Fruit fly (Drosophila melanogaster) whole organism, prepupa: ENCODE measurements around the gene phu.
A peak's percentile ranks its signal among the peaks of the same experiment; 100 is the strongest.

Experiments
- Blimp-1 ChIP-seq: fragments of 200-800 bp; sonication (Bioruptor generic); optimal IDR thresholded peaks from 3 replicates; lab custom pipeline; 2017; ENCODE audit warnings: missing biosample characterization, missing genetic modification characterization, mild to moderate bottlenecking, moderate library complexity, missing genetic modification reagents
- CG10631 ChIP-seq: fragments of 200-800 bp; sonication (Bioruptor generic); optimal IDR thresholded peaks from 2 replicates; lab custom pipeline; 2016; ENCODE audit warnings: missing biosample characterization, missing genetic modification characterization
- CG10669 ChIP-seq: fragments of 200-800 bp; sonication (Bioruptor generic); optimal IDR thresholded peaks from 3 replicates; lab custom pipeline; 2018; ENCODE audit warnings: missing biosample characterization, mild to moderate bottlenecking, missing genetic modification characterization, moderate library complexity
- CG11294 ChIP-seq: fragments of 200-800 bp; sonication (Bioruptor generic); IDR thresholded peaks from 2 replicates; pipeline ENCODE4 v1.3.6; 2022; ENCODE audit warnings: missing biosample characterization, missing genetic modification characterization
- CG11902 ChIP-seq: fragments of 200-800 bp; sonication (Bioruptor generic); optimal IDR thresholded peaks from 3 replicates; lab custom pipeline; 2016; ENCODE audit warnings: missing biosample characterization, missing genetic modification characterization
- CG15336 ChIP-seq: fragments of 200-800 bp; sonication (Bioruptor generic); IDR thresholded peaks from 2 replicates; pipeline ENCODE4 v1.3.6; 2022; ENCODE audit warnings: missing biosample characterization, missing genetic modification characterization
- CG1621 ChIP-seq: fragments of 200-800 bp; sonication (Bioruptor generic); optimal IDR thresholded peaks from 3 replicates; lab custom pipeline; 2018; ENCODE audit warnings: missing biosample characterization, mild to moderate bottlenecking, missing genetic modification characterization
- CG16779 ChIP-seq: fragments of 200-800 bp; sonication (Bioruptor generic); optimal IDR thresholded peaks from 3 replicates; lab custom pipeline; 2017; ENCODE audit warnings: missing biosample characterization, mild to moderate bottlenecking, missing genetic modification characterization
- CG3032 ChIP-seq: fragments of 200-800 bp; optimal IDR thresholded peaks from 2 replicates; lab custom pipeline; 2019; ENCODE audit warnings: missing biosample characterization, mild to moderate bottlenecking, missing genetic modification characterization, moderate library complexity
- CG31627 ChIP-seq: fragments of 200-800 bp; sonication (Bioruptor generic); optimal IDR thresholded peaks from 3 replicates; lab custom pipeline; 2016; ENCODE audit warnings: missing biosample characterization, missing genetic modification characterization
- CG34406 ChIP-seq: fragments of 200-800 bp; sonication (Bioruptor generic); optimal IDR thresholded peaks from 3 replicates; lab custom pipeline; 2016; ENCODE audit warnings: missing biosample characterization, missing genetic modification characterization
- CG3919 ChIP-seq: fragments of 200-800 bp; sonication (Bioruptor generic); optimal IDR thresholded peaks from 3 replicates; lab custom pipeline; 2016; ENCODE audit warnings: missing biosample characterization, missing genetic modification characterization
- CG4318 ChIP-seq: fragments of 200-800 bp; sonication (Bioruptor generic); optimal IDR thresholded peaks from 3 replicates; lab custom pipeline; 2017; ENCODE audit warnings: missing biosample characterization, mild to moderate bottlenecking, missing genetic modification characterization
- CG6163 ChIP-seq: fragments of 200-800 bp; sonication (Bioruptor generic); IDR thresholded peaks from 3 replicates; pipeline ENCODE4 v1.3.6; 2022; ENCODE audit warnings: missing biosample characterization, missing genetic modification characterization
- CG6792 ChIP-seq: fragments of 200-800 bp; sonication (Bioruptor generic); optimal IDR thresholded peaks from 3 replicates; lab custom pipeline; 2016; ENCODE audit warnings: missing biosample characterization, missing genetic modification characterization
- CG6808 ChIP-seq: fragments of 200-800 bp; sonication (Bioruptor generic); optimal IDR thresholded peaks from 3 replicates; lab custom pipeline; 2017; ENCODE audit warnings: missing biosample characterization, missing genetic modification characterization, mild to moderate bottlenecking, moderate library complexity, missing genetic modification reagents
- CG6854 ChIP-seq: fragments of 200-800 bp; sonication (Bioruptor generic); optimal IDR thresholded peaks from 2 replicates; lab custom pipeline; 2017; ENCODE audit warnings: missing biosample characterization, mild to moderate bottlenecking, missing genetic modification characterization
- CG7368 ChIP-seq: fragments of 200-800 bp; sonication (Bioruptor generic); optimal IDR thresholded peaks from 3 replicates; lab custom pipeline; 2016; ENCODE audit warnings: missing biosample characterization, missing genetic modification characterization
- CG8119 ChIP-seq: fragments of 200-800 bp; sonication (Bioruptor generic); IDR thresholded peaks from 3 replicates; pipeline ENCODE4 v1.3.6; 2022; ENCODE audit warnings: missing biosample characterization, missing genetic modification characterization
- CG8319 ChIP-seq: fragments of 200-800 bp; sonication (Bioruptor generic); optimal IDR thresholded peaks from 3 replicates; lab custom pipeline; 2016; ENCODE audit warnings: missing biosample characterization, missing genetic modification characterization
- CG8632 ChIP-seq: fragments of 200-800 bp; sonication (Bioruptor generic); optimal IDR thresholded peaks from 3 replicates; lab custom pipeline; 2016; ENCODE audit warnings: missing biosample characterization, missing genetic modification characterization
- Eip78C ChIP-seq: fragments of 200-800 bp; sonication (Bioruptor generic); peaks from one replicate; lab custom pipeline; 2016; ENCODE audit warnings: missing biosample characterization, missing genetic modification characterization
- Ets21C ChIP-seq: fragments of 200-800 bp; sonication (Bioruptor generic); optimal IDR thresholded peaks from 3 replicates; lab custom pipeline; 2016; ENCODE audit warnings: missing biosample characterization, missing genetic modification characterization
- Ets96B ChIP-seq: fragments of 200-800 bp; optimal IDR thresholded peaks from 2 replicates; lab custom pipeline; 2019; ENCODE audit warnings: missing biosample characterization, mild to moderate bottlenecking, missing genetic modification characterization, moderate library complexity
- Gug ChIP-seq: fragments of 200-800 bp; sonication (Bioruptor generic); IDR thresholded peaks from 2 replicates; pipeline ENCODE4 v1.3.6; 2022; ENCODE audit warnings: missing biosample characterization, missing genetic modification characterization
- Hr39 ChIP-seq: fragments of 200-800 bp; sonication (Bioruptor generic); optimal IDR thresholded peaks from 2 replicates; lab custom pipeline; 2016; ENCODE audit warnings: missing biosample characterization, missing genetic modification characterization
- Met ChIP-seq: fragments of 200-800 bp; sonication (Bioruptor generic); optimal IDR thresholded peaks from 3 replicates; lab custom pipeline; 2016; ENCODE audit warnings: missing biosample characterization, missing genetic modification characterization
- Smox ChIP-seq: fragments of 200-800 bp; sonication (Bioruptor generic); optimal IDR thresholded peaks from 3 replicates; lab custom pipeline; 2016; ENCODE audit warnings: missing biosample characterization, missing genetic modification characterization
- Sox102F ChIP-seq: fragments of 200-800 bp; sonication (Bioruptor generic); optimal IDR thresholded peaks from 2 replicates; lab custom pipeline; 2016; ENCODE audit warnings: missing biosample characterization, mild to moderate bottlenecking, missing genetic modification characterization
- Sox14 ChIP-seq: fragments of 200-800 bp; sonication (Bioruptor generic); optimal IDR thresholded peaks from 3 replicates; lab custom pipeline; 2016; ENCODE audit warnings: missing biosample characterization, missing genetic modification characterization
- Sox15 ChIP-seq: fragments of 200-800 bp; sonication (Bioruptor generic); optimal IDR thresholded peaks from 3 replicates; lab custom pipeline; 2016; ENCODE audit warnings: missing biosample characterization, missing genetic modification characterization
- acj6 ChIP-seq: fragments of 200-800 bp; sonication (Bioruptor generic); optimal IDR thresholded peaks from 3 replicates; lab custom pipeline; 2016; ENCODE audit warnings: missing biosample characterization, missing genetic modification characterization
- cyc ChIP-seq: fragments of 200-800 bp; sonication (Bioruptor generic); optimal IDR thresholded peaks from 3 replicates; lab custom pipeline; 2016; ENCODE audit warnings: missing biosample characterization, missing genetic modification characterization
- esn ChIP-seq: fragments of 200-800 bp; sonication (Bioruptor generic); optimal IDR thresholded peaks from 2 replicates; lab custom pipeline; 2016; ENCODE audit warnings: missing biosample characterization, mild to moderate bottlenecking, missing genetic modification characterization, moderate library complexity
- fd59A ChIP-seq: fragments of 200-800 bp; sonication (Bioruptor generic); optimal IDR thresholded peaks from 2 replicates; lab custom pipeline; 2017; ENCODE audit warnings: missing biosample characterization, mild to moderate bottlenecking, missing genetic modification characterization, missing genetic modification reagents
- fd85E ChIP-seq: fragments of 200-800 bp; sonication (Bioruptor generic); optimal IDR thresholded peaks from 3 replicates; lab custom pipeline; 2016; ENCODE audit warnings: missing biosample characterization, missing genetic modification characterization
- fkh ChIP-seq: fragments of 200-800 bp; sonication (Bioruptor generic); optimal IDR thresholded peaks from 3 replicates; lab custom pipeline; 2017; ENCODE audit warnings: missing biosample characterization, mild to moderate bottlenecking, missing genetic modification characterization, moderate library complexity
- lz ChIP-seq: fragments of 200-800 bp; sonication (Bioruptor generic); optimal IDR thresholded peaks from 3 replicates; lab custom pipeline; 2016; ENCODE audit warnings: missing biosample characterization, missing genetic modification characterization
- net ChIP-seq: fragments of 200-800 bp; sonication (Bioruptor generic); optimal IDR thresholded peaks from 3 replicates; lab custom pipeline; 2016; ENCODE audit warnings: missing biosample characterization, missing genetic modification characterization
- pdm3 ChIP-seq: fragments of 200-800 bp; sonication (Bioruptor generic); optimal IDR thresholded peaks from 3 replicates; lab custom pipeline; 2016; ENCODE audit warnings: missing biosample characterization, missing genetic modification characterization
- spab ChIP-seq: fragments of 200-800 bp; sonication (Bioruptor generic); optimal IDR thresholded peaks from 2 replicates; lab custom pipeline; 2017; ENCODE audit warnings: missing biosample characterization, mild to moderate bottlenecking, missing genetic modification characterization, missing genetic modification reagents
- svp ChIP-seq: fragments of 200-800 bp; sonication (Bioruptor generic); peaks from one replicate; lab custom pipeline; 2016; ENCODE audit warnings: missing biosample characterization, missing genetic modification characterization
- topi ChIP-seq: fragments of 200-800 bp; sonication (Bioruptor generic); optimal IDR thresholded peaks from 3 replicates; lab custom pipeline; 2016; ENCODE audit warnings: missing biosample characterization, missing genetic modification characterization
- vri ChIP-seq: fragments of 200-800 bp; sonication (Bioruptor generic); optimal IDR thresholded peaks from 3 replicates; lab custom pipeline; 2016; ENCODE audit warnings: missing biosample characterization, mild to moderate bottlenecking, missing genetic modification characterization

phu gene

dm6 chr3R:9480396-9480795, 14.2 kb upstream of the phu start (continued):
- TF ChIP-seq spab (GFP tag; lab: Kevin White, UChicago) (no peak), pdm3 (GFP tag; lab: Kevin White, UChicago) (no peak), CG11294 (GFP tag; lab: Robert Waterston, UW) (no peak; the same call in 1 of the 2 replicates), cyc (GFP tag; lab: Kevin White, UChicago) (no peak), Eip78C (GFP tag; lab: Kevin White, UChicago) (peak; percentile 51), CG6808 (GFP tag; lab: Kevin White, UChicago) (no peak), Sox102F (GFP tag; lab: Kevin White, UChicago) (no peak), Sox14 (GFP tag; lab: Kevin White, UChicago) (no peak), Ets96B (tag; lab: Kevin White, UChicago) (no peak), CG4318 (GFP tag; lab: Kevin White, UChicago) (no peak), fd85E (GFP tag; lab: Kevin White, UChicago) (no peak), vri (GFP tag; lab: Kevin White, UChicago) (no peak), esn (GFP tag; lab: Kevin White, UChicago) (no peak), CG34406 (GFP tag; lab: Kevin White, UChicago) (no peak), CG15336 (peak; percentile 83), lz (GFP tag; lab: Kevin White, UChicago) (no peak)

- TF ChIP-seq CG8632 (no peak), fd85E (GFP tag; lab: Kevin White, UChicago) (no peak), lz (GFP tag; lab: Kevin White, UChicago) (no peak), Met (GFP tag; lab: Kevin White, UChicago) (no peak), Sox15 (GFP tag; lab: Kevin White, UChicago) (no peak), Blimp-1 (no peak), CG3032 (no peak), CG8119 (no peak), CG11294 (GFP tag; lab: Robert Waterston, UW) (no peak)
Measured at dm6 chr3R:9487561-9487960, 7.0 kb upstream of the phu start.

dm6 chr3R:9487961-9488360, 6.6 kb upstream of the phu start:
- TF ChIP-seq fd85E (GFP tag; lab: Kevin White, UChicago), result no peak
- peak; percentile 65 for TF ChIP-seq Eip78C (GFP tag; lab: Kevin White, UChicago)
- no peak for TF ChIP-seq lz (GFP tag; lab: Kevin White, UChicago)

- TF ChIP-seq fd59A (no peak), CG15336 (no peak), topi (no peak), net (no peak), CG6163 (GFP tag; lab: Robert Waterston, UW) (no peak), CG6792 (GFP tag; lab: Kevin White, UChicago) (no peak), svp (GFP tag; lab: Kevin White, UChicago) (no peak), CG11902 (GFP tag; lab: Kevin White, UChicago) (no peak), CG8319 (no peak), fkh (no peak), Hr39 (no peak), CG3919 (GFP tag; lab: Kevin White, UChicago) (no peak), Smox (no peak), Ets21C (GFP tag; lab: Kevin White, UChicago) (no peak)
Measured at dm6 chr3R:9488493-9488892, 6.1 kb upstream of the phu start.

- no peak for TF ChIP-seq CG16779 (tag; lab: Kevin White, UChicago)
- TF ChIP-seq CG8119, result no peak
- TF ChIP-seq Smox, result no peak
- TF ChIP-seq svp (GFP tag; lab: Kevin White, UChicago), result no peak
- TF ChIP-seq fd85E (GFP tag; lab: Kevin White, UChicago), result no peak
- TF ChIP-seq CG3919 (GFP tag; lab: Kevin White, UChicago), result no peak
- TF ChIP-seq vri (GFP tag; lab: Kevin White, UChicago), result no peak
- 0 out of 2 replicates have a peak, but pooled peaks have one; percentile 8 for TF ChIP-seq Gug (GFP tag; lab: Robert Waterston, UW)
- TF ChIP-seq CG6854 (GFP tag; lab: Kevin White, UChicago), result peak; percentile 31
- TF ChIP-seq pdm3 (GFP tag; lab: Kevin White, UChicago), result no peak
- TF ChIP-seq Met (GFP tag; lab: Kevin White, UChicago), result no peak
- no peak for TF ChIP-seq Blimp-1
- no peak for TF ChIP-seq CG4318 (GFP tag; lab: Kevin White, UChicago)
- TF ChIP-seq Sox14 (GFP tag; lab: Kevin White, UChicago), result no peak
- peak; percentile 1 for TF ChIP-seq fkh
- TF ChIP-seq CG7368 (GFP tag; lab: Kevin White, UChicago), result peak; percentile 12
- TF ChIP-seq CG34406 (GFP tag; lab: Kevin White, UChicago), result no peak
- TF ChIP-seq CG1621, result no peak
- no peak for TF ChIP-seq CG10631
- no peak for TF ChIP-seq CG8632
- no peak for TF ChIP-seq acj6 (GFP tag; lab: Kevin White, UChicago)
- no peak for TF ChIP-seq CG10669 (GFP tag; lab: Kevin White, UChicago)
- TF ChIP-seq CG31627 (GFP tag; lab: Kevin White, UChicago), result no peak
Measured at dm6 chr3R:9491065-9491567, 3.5 kb upstream of the phu start.
